Worm (Caenorhabditis elegans): Measurements from ENCODE around the gene hsp-6.

hsp-6 gene

DNA sequence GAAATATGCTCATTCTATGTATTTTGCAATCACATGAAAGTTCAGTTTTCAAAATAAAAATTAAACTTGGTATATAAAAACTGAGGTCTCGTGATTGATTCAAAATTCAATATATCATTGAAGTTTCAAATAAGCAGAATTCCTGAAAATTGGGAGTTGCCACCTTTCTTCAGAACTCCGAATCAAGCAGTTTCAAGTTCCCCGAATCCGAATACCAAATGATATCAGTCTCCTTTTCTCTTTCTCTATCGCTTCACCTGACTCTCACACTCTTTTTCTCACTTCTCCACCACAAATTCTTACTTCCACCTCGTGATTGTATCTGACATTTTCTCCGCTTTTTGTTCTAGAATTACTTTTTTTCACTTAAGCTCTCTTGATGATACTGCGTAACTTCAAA lies 32.3 kb downstream of the hsp-6 start, which contains the start of gene R02F11.2:
Gene R02F11.2, plus strand, starts transcription at position 292 of the 400 bp plus-strand sequence.
- peak; percentile 85 for TF ChIP-seq nhr-71 (tag; optimal IDR thresholded peaks at IDR 0.05)
- peak; percentile 7 for TF ChIP-seq nhr-11 (tag; optimal IDR thresholded peaks at IDR 0.05)
- no peak for TF ChIP-seq unc-62 (GFP tag; optimal IDR thresholded peaks at IDR 0.05)
- TF ChIP-seq pax-3 (tag; optimal IDR thresholded peaks at IDR 0.05): peak; percentile 51
- peak; percentile 17 for TF ChIP-seq nhr-20 (tag; optimal IDR thresholded peaks at IDR 0.05)
- TF ChIP-seq elt-2 (tag; optimal IDR thresholded peaks at IDR 0.05): no peak
- TF ChIP-seq nhr-237 (tag; optimal IDR thresholded peaks at IDR 0.05): no peak
- TF ChIP-seq lin-14 (GFP tag; optimal IDR thresholded peaks at IDR 0.05): no peak
- peak; percentile 28 for TF ChIP-seq swsn-7 (tag; optimal IDR thresholded peaks at IDR 0.05)
- peak; percentile 52 for TF ChIP-seq sox-4 (tag; optimal IDR thresholded peaks at IDR 0.05)
- TF ChIP-seq hlh-4 (tag; optimal IDR thresholded peaks at IDR 0.05): peak; percentile 92
- peak; percentile 49 for TF ChIP-seq ztf-4 (tag; optimal IDR thresholded peaks at IDR 0.05)
- TF ChIP-seq nhr-47 (tag; optimal IDR thresholded peaks at IDR 0.05): peak; percentile 74
- TF ChIP-seq fkh-8 (tag; optimal IDR thresholded peaks at IDR 0.05): peak; percentile 96

DNA sequence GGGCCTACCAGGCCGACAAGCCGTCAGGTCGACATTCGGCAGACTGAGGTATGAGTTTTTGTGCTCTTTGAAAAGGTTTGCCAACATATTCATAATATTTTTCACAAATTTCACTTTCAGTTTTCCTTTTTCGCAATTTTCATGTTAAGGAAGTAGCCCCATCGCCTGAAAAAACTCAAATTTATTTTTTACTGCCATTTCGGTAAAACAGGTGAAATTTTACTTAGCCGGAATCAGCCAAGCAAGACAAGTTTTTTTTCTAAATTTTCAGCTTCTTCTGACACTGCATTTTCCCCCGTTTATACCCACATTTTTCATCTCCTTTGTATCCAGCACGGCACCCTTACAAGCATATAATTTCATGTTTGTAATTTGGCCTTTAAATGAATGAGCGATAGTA lies 35.0 kb downstream of the hsp-6 start, which contains the start of gene R02F11.11:
Gene R02F11.11, plus strand, starts transcription at position 301 of the 400 bp plus-strand sequence.
- TF ChIP-seq swsn-7 (tag; optimal IDR thresholded peaks at IDR 0.05): no peak
- TF ChIP-seq aly-2 (tag; optimal IDR thresholded peaks at IDR 0.05): no peak
- no peak for TF ChIP-seq unc-30 (tag; optimal IDR thresholded peaks at IDR 0.05)
- TF ChIP-seq dpl-1 (GFP tag; optimal IDR thresholded peaks at IDR 0.05): no peak
- no peak for TF ChIP-seq egl-13 (tag; optimal IDR thresholded peaks at IDR 0.05)
- no peak for TF ChIP-seq nhr-12 (tag; optimal IDR thresholded peaks at IDR 0.05)
- TF ChIP-seq zip-4 (GFP tag; optimal IDR thresholded peaks at IDR 0.05): no peak
- no peak for TF ChIP-seq mep-1 (tag; optimal IDR thresholded peaks at IDR 0.05)

DNA sequence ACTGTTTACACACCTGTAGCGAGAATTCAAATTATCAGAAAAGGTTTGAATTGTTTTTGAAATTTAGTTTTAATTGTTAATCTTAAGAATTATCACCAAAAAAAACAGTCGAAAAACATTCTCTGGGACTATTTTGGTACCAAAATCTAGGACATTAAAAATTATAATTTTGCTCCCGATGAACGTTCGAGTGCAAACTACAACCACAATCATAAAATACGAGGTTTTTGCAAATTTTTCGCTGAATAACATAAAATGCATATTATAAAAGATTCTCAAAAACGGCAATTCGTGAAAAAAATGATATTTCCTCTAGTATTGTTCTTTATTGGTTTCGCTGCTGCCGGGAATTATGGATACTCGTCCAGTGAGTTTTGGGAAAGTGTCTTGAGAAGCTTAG lies 36.2 kb downstream of the hsp-6 start, which contains the start of gene R02F11.12:
Gene R02F11.12, plus strand, starts transcription at position 301 of the 400 bp plus-strand sequence.
- no peak for TF ChIP-seq mef-2 (tag; optimal IDR thresholded peaks at IDR 0.05)
- TF ChIP-seq ceh-8 (GFP tag; optimal IDR thresholded peaks at IDR 0.05): no peak
- no peak for TF ChIP-seq snu-23 (GFP tag; optimal IDR thresholded peaks at IDR 0.05)
- TF ChIP-seq unc-86 (tag; optimal IDR thresholded peaks at IDR 0.05): no peak
- no peak for TF ChIP-seq unc-98 (GFP tag; IDR thresholded peaks at IDR 0.05)
- no peak for TF ChIP-seq rnt-1 (tag; optimal IDR thresholded peaks at IDR 0.05)
- no peak for TF ChIP-seq nhr-19 (GFP tag; conservative IDR thresholded peaks at IDR 0.05)
- TF ChIP-seq C16A3.4 (tag; optimal IDR thresholded peaks at IDR 0.05): no peak
- TF ChIP-seq lir-3 (tag; optimal IDR thresholded peaks at IDR 0.05; ENCODE audit: poor library complexity): no peak
- no peak for TF ChIP-seq lin-35 (GFP tag; optimal IDR thresholded peaks at IDR 0.05)
- no peak for TF ChIP-seq nhr-76 (tag; optimal IDR thresholded peaks at IDR 0.05)
- TF ChIP-seq dsc-1 (tag; optimal IDR thresholded peaks at IDR 0.05): no peak
- no peak for TF ChIP-seq lin-15B (tag; optimal IDR thresholded peaks at IDR 0.05)
- no peak for TF ChIP-seq dpl-1 (GFP tag; optimal IDR thresholded peaks at IDR 0.05)
- no peak for TF ChIP-seq aly-2 (tag; optimal IDR thresholded peaks at IDR 0.05)
- TF ChIP-seq pax-3 (tag; optimal IDR thresholded peaks at IDR 0.05): no peak
- no peak for TF ChIP-seq hpl-2 (GFP tag; optimal IDR thresholded peaks at IDR 0.05)

DNA sequence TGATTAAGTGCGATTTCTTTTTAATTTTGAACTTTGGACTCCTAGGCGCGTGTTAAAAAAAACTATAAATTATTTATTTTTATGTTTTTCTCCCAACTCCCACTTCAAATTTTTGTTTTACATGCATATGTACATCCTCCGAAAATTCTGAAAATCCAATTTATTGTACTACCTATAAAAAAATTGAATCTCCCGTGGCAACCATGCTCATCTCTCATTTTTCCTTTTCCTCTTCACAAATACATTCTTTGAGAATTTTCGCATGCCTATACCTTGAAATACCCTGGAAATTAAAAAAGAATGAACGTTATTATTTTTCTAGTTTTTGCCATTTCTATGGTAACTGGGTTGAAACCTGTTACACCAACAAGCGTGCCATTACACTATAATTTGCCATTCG lies 37.7 kb downstream of the hsp-6 start, which contains the start of gene R02F11.10:
Gene R02F11.10, plus strand, starts transcription at position 301 of the 400 bp plus-strand sequence.
- TF ChIP-seq mdl-1 (tag; optimal IDR thresholded peaks at IDR 0.05): no peak
- TF ChIP-seq ceh-88 (GFP tag; IDR thresholded peaks at IDR 0.05): no peak

Data from whole organism, L1 larva.